Worm (Caenorhabditis elegans) whole organism, L3 larva: Measurements from ENCODE around the gene C07G3.10.

Experiments used
- R02D3.7 ChIP-seq: fragments of 150-350 bp; optimal IDR thresholded peaks from 2 replicates; lab custom pipeline; 2014; ENCODE audit warnings: missing biosample characterization, missing genetic modification characterization
- ZK546.5 ChIP-seq: sonication (generic microtip); optimal IDR thresholded peaks from 2 replicates; lab custom pipeline; 2017; ENCODE audit warnings: missing biosample characterization, missing genetic modification characterization
- aly-2 ChIP-seq: fragments of 150-350 bp; optimal IDR thresholded peaks from 2 replicates; lab custom pipeline; 2014; ENCODE audit warnings: missing biosample characterization, missing genetic modification characterization
- ama-1 ChIP-seq: fragments of 150-350 bp; optimal IDR thresholded peaks from 2 replicates; lab custom pipeline; 2018
- ceh-16 ChIP-seq: sonication (generic microtip); optimal IDR thresholded peaks from 2 replicates; lab custom pipeline; 2017; ENCODE audit warnings: missing biosample characterization, missing genetic modification characterization
- ceh-82 ChIP-seq: fragments of 150-350 bp; optimal IDR thresholded peaks from 2 replicates; lab custom pipeline; 2014; ENCODE audit warnings: missing biosample characterization, missing genetic modification characterization
- ceh-9 ChIP-seq: sonication (generic microtip); optimal IDR thresholded peaks from 2 replicates; lab custom pipeline; 2018; ENCODE audit warnings: missing biosample characterization, missing genetic modification characterization
- daf-12 ChIP-seq: fragments of 150-350 bp; optimal IDR thresholded peaks from 2 replicates; lab custom pipeline; 2014; ENCODE audit warnings: missing biosample characterization, missing genetic modification reagents, missing genetic modification characterization
- egl-27 ChIP-seq: sonication (generic microtip); optimal IDR thresholded peaks from 4 replicates; lab custom pipeline; 2017; ENCODE audit warnings: missing biosample characterization, missing genetic modification reagents, missing genetic modification characterization
- egl-5 ChIP-seq: fragments of 150-350 bp; optimal IDR thresholded peaks from 2 replicates; lab custom pipeline; 2017; ENCODE audit warnings: missing biosample characterization, missing genetic modification reagents, missing genetic modification characterization, inconsistent platforms
- elt-3 ChIP-seq, 3 experiments: fragments of 150-350 bp in 1 of 3; sonication (generic microtip) in 2 of 3; optimal IDR thresholded peaks; 2 replicates in 2 of 3; 4 replicates in 1 of 3; lab custom pipeline; 2014 to 2017; ENCODE audit warnings: missing biosample characterization in 3 of 3, missing genetic modification characterization in 3 of 3
- eor-1 ChIP-seq, 2 experiments: fragments of 150-350 bp; optimal IDR thresholded peaks; 2 replicates each; lab custom pipeline; 2014 to 2018; ENCODE audit warnings: missing biosample characterization in 2 of 2, missing genetic modification characterization in 2 of 2
- fkh-10 ChIP-seq: sonication (generic microtip); optimal IDR thresholded peaks from 2 replicates; lab custom pipeline; 2017; ENCODE audit warnings: missing biosample characterization, missing genetic modification reagents, missing genetic modification characterization
- fkh-2 ChIP-seq: fragments of 150-350 bp; optimal IDR thresholded peaks from 2 replicates; lab custom pipeline; 2014; ENCODE audit warnings: missing biosample characterization, missing genetic modification reagents, missing genetic modification characterization
- hmg-11 ChIP-seq: sonication (generic microtip); optimal IDR thresholded peaks from 2 replicates; lab custom pipeline; 2016; ENCODE audit warnings: missing genetic modification characterization, missing compliant biosample characterization
- jun-1 ChIP-seq: fragments of 150-350 bp; optimal IDR thresholded peaks from 2 replicates; lab custom pipeline; 2014; ENCODE audit warnings: missing biosample characterization, missing genetic modification reagents, missing genetic modification characterization
- lin-15B ChIP-seq: fragments of 150-350 bp; optimal IDR thresholded peaks from 2 replicates; lab custom pipeline; 2014; ENCODE audit warnings: missing biosample characterization, missing genetic modification characterization
- lin-39 ChIP-seq: fragments of 150-350 bp; optimal IDR thresholded peaks from 2 replicates; lab custom pipeline; 2018; ENCODE audit warnings: missing biosample characterization, missing genetic modification reagents, missing genetic modification characterization
- mdl-1 ChIP-seq: fragments of 150-350 bp; optimal IDR thresholded peaks from 2 replicates; lab custom pipeline; 2014; ENCODE audit warnings: missing biosample characterization, missing genetic modification characterization
- mml-1 ChIP-seq: fragments of 150-350 bp; sonication (generic microtip); optimal IDR thresholded peaks from 3 replicates; lab custom pipeline; 2014; ENCODE audit warnings: missing biosample characterization, missing genetic modification characterization
- nhr-11 ChIP-seq: fragments of 150-350 bp; optimal IDR thresholded peaks from 2 replicates; lab custom pipeline; 2014; ENCODE audit warnings: missing biosample characterization, missing genetic modification characterization
- nhr-12 ChIP-seq: fragments of 150-350 bp; optimal IDR thresholded peaks from 2 replicates; lab custom pipeline; 2014; ENCODE audit warnings: missing biosample characterization, missing genetic modification characterization
- nhr-23 ChIP-seq: fragments of 150-350 bp; optimal IDR thresholded peaks from 2 replicates; lab custom pipeline; 2014; ENCODE audit warnings: missing biosample characterization, missing genetic modification reagents, missing genetic modification characterization
- nhr-237 ChIP-seq: fragments of 150-350 bp; optimal IDR thresholded peaks from 2 replicates; lab custom pipeline; 2014; ENCODE audit warnings: missing biosample characterization, missing genetic modification characterization
- nhr-25 ChIP-seq: sonication (generic microtip); optimal IDR thresholded peaks from 2 replicates; lab custom pipeline; 2017; ENCODE audit warnings: missing biosample characterization, missing genetic modification characterization
- nhr-67 ChIP-seq: fragments of 150-350 bp; optimal IDR thresholded peaks from 2 replicates; lab custom pipeline; 2014; ENCODE audit warnings: missing biosample characterization, missing genetic modification characterization
- nhr-77 ChIP-seq: fragments of 150-350 bp; optimal IDR thresholded peaks from 2 replicates; lab custom pipeline; 2014; ENCODE audit warnings: missing biosample characterization, missing genetic modification characterization
- pha-4 ChIP-seq: fragments of 150-350 bp; optimal IDR thresholded peaks from 2 replicates; lab custom pipeline; 2014; ENCODE audit warnings: missing biosample characterization, missing genetic modification reagents, missing genetic modification characterization
- pqm-1 ChIP-seq: fragments of 150-350 bp; optimal IDR thresholded peaks from 2 replicates; lab custom pipeline; 2017; ENCODE audit warnings: missing biosample characterization, missing genetic modification characterization, inconsistent platforms
- sea-2 ChIP-seq: fragments of 150-350 bp; sonication (generic microtip); optimal IDR thresholded peaks from 4 replicates; lab custom pipeline; 2014; ENCODE audit warnings: missing biosample characterization, missing genetic modification reagents, missing genetic modification characterization
- skn-1 ChIP-seq: fragments of 150-350 bp; optimal IDR thresholded peaks from 2 replicates; lab custom pipeline; 2014; ENCODE audit warnings: missing biosample characterization, missing genetic modification characterization
- snpc-4 ChIP-seq: fragments of 150-350 bp; optimal IDR thresholded peaks from 2 replicates; lab custom pipeline; 2014; ENCODE audit warnings: missing biosample characterization, missing genetic modification characterization
- tbx-2 ChIP-seq: sonication (generic microtip); optimal IDR thresholded peaks from 2 replicates; lab custom pipeline; 2016; ENCODE audit warnings: mild to moderate bottlenecking, missing genetic modification characterization, missing compliant biosample characterization
- unc-62 ChIP-seq: fragments of 150-350 bp; sonication (generic microtip); optimal IDR thresholded peaks from 4 replicates; lab custom pipeline; 2014; ENCODE audit warnings: missing biosample characterization, missing genetic modification reagents, missing genetic modification characterization
- zag-1 ChIP-seq: fragments of 150-350 bp; optimal IDR thresholded peaks from 2 replicates; lab custom pipeline; 2014; ENCODE audit warnings: missing biosample characterization, missing genetic modification characterization

C07G3.10 gene

DNA sequence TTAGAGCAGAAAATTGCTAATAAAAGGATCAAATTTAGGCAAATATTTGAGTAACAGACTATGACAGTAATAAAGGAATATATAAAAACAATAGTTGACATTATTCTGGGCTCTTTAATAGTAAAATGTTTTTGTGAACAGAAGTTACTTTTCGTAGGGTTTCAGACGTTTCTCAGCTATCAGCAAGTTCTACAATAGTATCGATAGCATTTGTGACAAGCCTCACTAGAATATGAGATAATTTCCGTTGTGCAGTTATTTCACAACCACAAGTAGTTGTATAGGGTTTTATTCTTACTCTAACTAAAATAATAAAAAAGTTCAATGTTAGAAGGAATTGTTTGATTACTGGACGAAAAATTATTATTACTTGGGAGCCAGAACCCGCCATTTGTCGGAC, 44.4 kb downstream of the C07G3.10 start, which contains the start of gene srbc-68:
Gene srbc-68, minus strand, starts transcription at position 101 of the 400 bp plus-strand sequence.
- TF ChIP-seq ceh-16 (tag; lab: Kevin White, UChicago) (no peak), elt-3 (tag; optimal IDR thresholded peaks at IDR 0.05; lab: Kevin White, UChicago) (no peak), fkh-10 (GFP tag; lab: Kevin White, UChicago) (no peak), nhr-77 (no peak), nhr-23 (tag; lab: Kevin White, UChicago) (no peak), pha-4 (tag; lab: Kevin White, UChicago) (no peak), fkh-2 (tag; lab: Kevin White, UChicago) (no peak), skn-1 (tag; lab: Kevin White, UChicago) (no peak), nhr-237 (tag; lab: Kevin White, UChicago) (no peak), unc-62 (GFP tag; lab: Kevin White, UChicago) (no peak), nhr-67 (tag; lab: Kevin White, UChicago) (no peak), hmg-11 (tag; lab: Kevin White, UChicago) (no peak), R02D3.7 (tag; lab: Kevin White, UChicago) (no peak), daf-12 (no peak)

DNA sequence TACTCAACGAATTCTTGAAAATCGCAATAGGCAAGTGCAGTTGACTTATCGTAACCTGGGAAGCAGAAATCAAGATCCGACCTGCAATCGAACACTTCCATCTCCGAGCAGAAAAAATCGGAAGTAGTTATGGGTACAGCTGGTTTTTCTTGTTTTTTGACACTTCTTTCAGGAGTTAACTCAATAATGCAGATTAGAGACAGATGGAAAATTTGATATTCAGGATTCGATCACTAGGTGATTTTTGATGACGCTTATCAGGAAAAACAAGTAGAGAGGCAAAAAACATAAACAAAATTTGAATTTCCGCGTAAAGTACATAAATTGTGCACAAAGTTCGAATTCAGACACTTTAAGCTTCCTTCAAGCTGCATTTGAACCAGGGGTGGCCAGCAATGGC, 46.7 kb downstream of the C07G3.10 start, which contains the start of gene srw-130:
Gene srw-130, minus strand, starts transcription at position 101 of the 400 bp plus-strand sequence.
- TF ChIP-seq ceh-82 (tag; lab: Kevin White, UChicago) (no peak), mdl-1 (tag; lab: Kevin White, UChicago) (no peak), egl-5 (tag; lab: Kevin White, UChicago) (no peak), nhr-25 (tag; lab: Kevin White, UChicago) (no peak), ama-1 (lab: Kevin White, UChicago) (no peak), fkh-10 (GFP tag; lab: Kevin White, UChicago) (no peak), lin-15B (tag; lab: Kevin White, UChicago) (no peak)
- TF ChIP-seq, all 47 proteins: peak for 0

- no peak for TF ChIP-seq aly-2 (tag; lab: Kevin White, UChicago)
- no peak for TF ChIP-seq lin-39
- TF ChIP-seq zag-1: no peak
- TF ChIP-seq hmg-11 (tag; lab: Kevin White, UChicago): no peak
- no peak for TF ChIP-seq fkh-10 (GFP tag; lab: Kevin White, UChicago)
- TF ChIP-seq nhr-67 (tag; lab: Kevin White, UChicago): no peak
- TF ChIP-seq tbx-2: no peak
- no peak for TF ChIP-seq ZK546.5 (tag; lab: Kevin White, UChicago)
- no peak for TF ChIP-seq mdl-1 (tag; lab: Kevin White, UChicago)
- no peak for TF ChIP-seq ceh-9 (tag; lab: Kevin White, UChicago)
- TF ChIP-seq fkh-2 (tag; lab: Kevin White, UChicago): no peak
- no peak for TF ChIP-seq pqm-1 (tag; lab: Kevin White, UChicago)
- TF ChIP-seq egl-27 (tag; lab: Kevin White, UChicago): no peak
- TF ChIP-seq eor-1 (tag; optimal IDR thresholded peaks at IDR 0.05; lab: Kevin White, UChicago): no peak
- no peak for TF ChIP-seq nhr-237 (tag; lab: Kevin White, UChicago)
- TF ChIP-seq, all 47 proteins: peak for 0
These were observed 47.4 kb downstream of the C07G3.10 start, which contains the start of gene sri-21 for ce11 chrV:3549553-3549952. TSS of gene sri-21 (plus strand) at chrV:3549853.

- TF ChIP-seq nhr-12 (tag; lab: Kevin White, UChicago): no peak
- no peak for TF ChIP-seq eor-1 (tag; optimal IDR thresholded peaks at IDR 0.05; lab: Kevin White, UChicago)
- no peak for TF ChIP-seq sea-2
- no peak for TF ChIP-seq egl-27 (tag; lab: Kevin White, UChicago)
- TF ChIP-seq snpc-4 (tag; lab: Kevin White, UChicago): no peak
- no peak for TF ChIP-seq jun-1 (tag; lab: Kevin White, UChicago)
- TF ChIP-seq hmg-11 (tag; lab: Kevin White, UChicago): no peak
- no peak for TF ChIP-seq mml-1
- TF ChIP-seq ZK546.5 (tag; lab: Kevin White, UChicago): no peak
- TF ChIP-seq nhr-23 (tag; lab: Kevin White, UChicago): no peak
- no peak for TF ChIP-seq R02D3.7 (tag; lab: Kevin White, UChicago)
- no peak for TF ChIP-seq mdl-1 (tag; lab: Kevin White, UChicago)
- TF ChIP-seq nhr-11 (tag; lab: Kevin White, UChicago): no peak
- no peak for TF ChIP-seq daf-12
- no peak for TF ChIP-seq nhr-67 (tag; lab: Kevin White, UChicago)
These were observed 49.7 kb downstream of the C07G3.10 start, which contains the start of gene grl-28 for ce11 chrV:3551765-3552164. TSS of gene grl-28 (minus strand) at chrV:3551865.
